Worm (Caenorhabditis elegans) whole organism, L1 larva: ENCODE results near the gene ugt-61.

Experiments used
- ceh-88 ChIP-seq: fragments of 200-800 bp; sonication (Bioruptor generic); IDR thresholded peaks from 2 replicates; pipeline ENCODE4 v1.3.6; 2022; ENCODE audit warnings: missing genetic modification characterization, missing compliant biosample characterization
- dsc-1 ChIP-seq: sonication (generic microtip); optimal IDR thresholded peaks from 2 replicates; lab custom pipeline; 2016; ENCODE audit warnings: mild to moderate bottlenecking, missing genetic modification characterization, missing compliant biosample characterization
- efl-3 ChIP-seq: fragments of 200-800 bp; sonication (Bioruptor generic); optimal IDR thresholded peaks from 2 replicates; lab custom pipeline; 2018; ENCODE audit warnings: mild to moderate bottlenecking, missing genetic modification characterization, missing compliant biosample characterization
- fkh-8 ChIP-seq: sonication (generic microtip); optimal IDR thresholded peaks from 2 replicates; lab custom pipeline; 2016; ENCODE audit warnings: mild to moderate bottlenecking, missing genetic modification characterization, missing compliant biosample characterization
- hlh-17 ChIP-seq: fragments of 200-800 bp; sonication (Bioruptor generic); optimal IDR thresholded peaks from 2 replicates; lab custom pipeline; 2018; ENCODE audit warnings: missing genetic modification characterization, mild to moderate bottlenecking, missing compliant biosample characterization, moderate library complexity, borderline replicate concordance
- hlh-4 ChIP-seq: sonication (generic microtip); optimal IDR thresholded peaks from 2 replicates; lab custom pipeline; 2016; ENCODE audit warnings: mild to moderate bottlenecking, missing genetic modification characterization, missing compliant biosample characterization
- nhr-11 ChIP-seq: fragments of 150-350 bp; optimal IDR thresholded peaks from 2 replicates; lab custom pipeline; 2014; ENCODE audit warnings: missing biosample characterization, missing genetic modification characterization
- nhr-20 ChIP-seq: sonication (generic microtip); optimal IDR thresholded peaks from 2 replicates; lab custom pipeline; 2016; ENCODE audit warnings: mild to moderate bottlenecking, missing genetic modification characterization, missing compliant biosample characterization
- nhr-237 ChIP-seq: fragments of 150-350 bp; optimal IDR thresholded peaks from 2 replicates; lab custom pipeline; 2014; ENCODE audit warnings: missing biosample characterization, missing genetic modification characterization
- nhr-47 ChIP-seq: sonication (generic microtip); optimal IDR thresholded peaks from 2 replicates; lab custom pipeline; 2016; ENCODE audit warnings: mild to moderate bottlenecking, missing genetic modification characterization, moderate library complexity, missing compliant biosample characterization
- nhr-71 ChIP-seq: sonication (generic microtip); optimal IDR thresholded peaks from 2 replicates; lab custom pipeline; 2016; ENCODE audit warnings: mild to moderate bottlenecking, missing genetic modification characterization, moderate library complexity, missing compliant biosample characterization
- pax-3 ChIP-seq: fragments of 200-800 bp; sonication (Bioruptor generic); optimal IDR thresholded peaks from 2 replicates; lab custom pipeline; 2018; ENCODE audit warnings: mild to moderate bottlenecking, missing genetic modification characterization, moderate library complexity, missing compliant biosample characterization
- snu-23 ChIP-seq: sonication (generic microtip); optimal IDR thresholded peaks from 2 replicates; lab custom pipeline; 2016; ENCODE audit warnings: missing genetic modification characterization, missing compliant biosample characterization
- sox-4 ChIP-seq: sonication (generic microtip); optimal IDR thresholded peaks from 2 replicates; lab custom pipeline; 2016; ENCODE audit warnings: missing genetic modification characterization, missing compliant biosample characterization
- swsn-7 ChIP-seq: sonication (generic microtip); optimal IDR thresholded peaks from 2 replicates; lab custom pipeline; 2016; ENCODE audit warnings: missing genetic modification characterization, missing compliant biosample characterization
- unc-62 ChIP-seq: fragments of 150-350 bp; optimal IDR thresholded peaks from 2 replicates; lab custom pipeline; 2014; ENCODE audit warnings: missing biosample characterization, missing genetic modification reagents, missing genetic modification characterization
- ztf-4 ChIP-seq: fragments of 150-350 bp; optimal IDR thresholded peaks from 2 replicates; lab custom pipeline; 2014; ENCODE audit warnings: missing biosample characterization, missing genetic modification characterization

The ugt-61 gene

DNA sequence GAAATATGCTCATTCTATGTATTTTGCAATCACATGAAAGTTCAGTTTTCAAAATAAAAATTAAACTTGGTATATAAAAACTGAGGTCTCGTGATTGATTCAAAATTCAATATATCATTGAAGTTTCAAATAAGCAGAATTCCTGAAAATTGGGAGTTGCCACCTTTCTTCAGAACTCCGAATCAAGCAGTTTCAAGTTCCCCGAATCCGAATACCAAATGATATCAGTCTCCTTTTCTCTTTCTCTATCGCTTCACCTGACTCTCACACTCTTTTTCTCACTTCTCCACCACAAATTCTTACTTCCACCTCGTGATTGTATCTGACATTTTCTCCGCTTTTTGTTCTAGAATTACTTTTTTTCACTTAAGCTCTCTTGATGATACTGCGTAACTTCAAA, 52.1 kb downstream of the ugt-61 start, which contains the start of gene R02F11.2:
Gene R02F11.2, plus strand, starts transcription at position 292 of the 400 bp plus-strand sequence.
- peak; percentile 74 for TF ChIP-seq nhr-47 (tag; lab: Kevin White, UChicago)
- peak; percentile 28 for TF ChIP-seq swsn-7 (tag; lab: Kevin White, UChicago)
- peak; percentile 49 for TF ChIP-seq ztf-4 (tag; lab: Kevin White, UChicago)
- TF ChIP-seq nhr-20 = peak; percentile 17
- peak; percentile 96 for TF ChIP-seq fkh-8 (tag; lab: Kevin White, UChicago)
- TF ChIP-seq hlh-17 (GFP tag; lab: Kevin White, UChicago) = no peak
- TF ChIP-seq dsc-1 (tag; lab: Kevin White, UChicago) = no peak
- no peak for TF ChIP-seq efl-3
- TF ChIP-seq nhr-71 = peak; percentile 85
- no peak for TF ChIP-seq nhr-237 (tag; lab: Kevin White, UChicago)
- TF ChIP-seq unc-62 (GFP tag; lab: Kevin White, UChicago) = no peak
- TF ChIP-seq pax-3 (tag; lab: Kevin White, UChicago) = peak; percentile 51
- peak; percentile 92 for TF ChIP-seq hlh-4 (tag; lab: Kevin White, UChicago)
- TF ChIP-seq nhr-11 (tag; lab: Kevin White, UChicago) = peak; percentile 7
- TF ChIP-seq ceh-88 (GFP tag; lab: Robert Waterston, UW) = no peak
- no peak for TF ChIP-seq snu-23 (GFP tag; lab: Kevin White, UChicago)
- TF ChIP-seq sox-4 (tag; lab: Kevin White, UChicago) = peak; percentile 52
